Fruit fly (Drosophila melanogaster) whole organism, embryonic: ENCODE measurements around the gene CG1231.

Source experiments
- Bgb ChIP-seq: fragments of 200-800 bp; sonication (Bioruptor generic); IDR thresholded peaks from 2 replicates; pipeline ENCODE4 v1.3.6; 2022; ENCODE audit warnings: missing biosample characterization, missing genetic modification characterization; ENCODE audit not compliant: partially characterized antibody
- CG10543 ChIP-seq: fragments of 200-800 bp; sonication (Bioruptor generic); optimal IDR thresholded peaks from 3 replicates; lab custom pipeline; 2017; ENCODE audit warnings: missing biosample characterization, mild to moderate bottlenecking, missing genetic modification characterization, moderate library complexity
- CG11560 ChIP-seq: fragments of 200-800 bp; sonication (Bioruptor generic); IDR thresholded peaks from 3 replicates; pipeline ENCODE4 v1.3.6; 2022; ENCODE audit warnings: missing biosample characterization, missing genetic modification characterization
- CG12104 ChIP-seq: fragments of 200-800 bp; sonication (Bioruptor generic); optimal IDR thresholded peaks from 3 replicates; lab custom pipeline; 2016; ENCODE audit warnings: missing biosample characterization, missing genetic modification characterization
- CG13624 ChIP-seq: fragments of 200-800 bp; sonication (Bioruptor generic); optimal IDR thresholded peaks from 2 replicates; lab custom pipeline; 2016; ENCODE audit warnings: missing biosample characterization, missing genetic modification characterization
- CG17568 ChIP-seq: fragments of 200-800 bp; sonication (Bioruptor generic); optimal IDR thresholded peaks from 2 replicates; lab custom pipeline; 2018; ENCODE audit warnings: missing biosample characterization, mild to moderate bottlenecking, missing genetic modification characterization, moderate library complexity
- CG18262 ChIP-seq: fragments of 200-800 bp; optimal IDR thresholded peaks from 3 replicates; lab custom pipeline; 2019; ENCODE audit warnings: missing biosample characterization, mild to moderate bottlenecking, missing genetic modification characterization, moderate library complexity
- CG2116 ChIP-seq: fragments of 200-800 bp; sonication (Bioruptor generic); optimal IDR thresholded peaks from 3 replicates; lab custom pipeline; 2018; ENCODE audit warnings: missing biosample characterization, mild to moderate bottlenecking, missing genetic modification characterization
- CG31224 ChIP-seq: fragments of 200-800 bp; sonication (Bioruptor generic); IDR thresholded peaks from 2 replicates; pipeline ENCODE4 v1.3.6; 2022; ENCODE audit warnings: missing biosample characterization, missing genetic modification characterization
- CG31365 ChIP-seq: fragments of 200-800 bp; sonication (Bioruptor generic); optimal IDR thresholded peaks from 2 replicates; lab custom pipeline; 2018; ENCODE audit warnings: missing biosample characterization, mild to moderate bottlenecking, missing genetic modification characterization
- CG3995 ChIP-seq: fragments of 200-800 bp; sonication (Bioruptor generic); optimal IDR thresholded peaks from 3 replicates; lab custom pipeline; 2016; ENCODE audit warnings: missing biosample characterization, missing genetic modification characterization
- CG4820 ChIP-seq: fragments of 200-800 bp; sonication (Bioruptor generic); optimal IDR thresholded peaks from 3 replicates; lab custom pipeline; 2016; ENCODE audit warnings: missing biosample characterization, missing genetic modification characterization
- CG6175 ChIP-seq: fragments of 200-800 bp; sonication (Bioruptor generic); IDR thresholded peaks from 3 replicates; pipeline ENCODE4 v1.3.6; 2022; ENCODE audit warnings: missing biosample characterization, missing genetic modification characterization
- CG6254 ChIP-seq: fragments of 200-800 bp; sonication (Bioruptor generic); optimal IDR thresholded peaks from 3 replicates; lab custom pipeline; 2017; ENCODE audit warnings: mild to moderate bottlenecking, missing biosample characterization, missing genetic modification reagents, missing genetic modification characterization
- CG6765 ChIP-seq: fragments of 200-800 bp; sonication (Bioruptor generic); optimal IDR thresholded peaks from 3 replicates; lab custom pipeline; 2017; ENCODE audit warnings: missing biosample characterization, mild to moderate bottlenecking, missing genetic modification characterization
- CG7372 ChIP-seq: fragments of 200-800 bp; sonication (Bioruptor generic); IDR thresholded peaks from 2 replicates; pipeline ENCODE4 v1.3.6; 2022; ENCODE audit warnings: missing biosample characterization, missing genetic modification characterization
- CG8290 ChIP-seq, 3 experiments: fragments of 200-800 bp; sonication (Bioruptor generic); optimal IDR thresholded peaks; 2 replicates each; lab custom pipeline; 2016 to 2019; ENCODE audit warnings: missing biosample characterization in 3 of 3, missing genetic modification characterization in 3 of 3, mild to moderate bottlenecking in 2 of 3, moderate library complexity in 1 of 3
- CTCF ChIP-seq: fragments of 200-800 bp; sonication (Bioruptor generic); optimal IDR thresholded peaks from 2 replicates; lab custom pipeline; 2017; ENCODE audit warnings: missing biosample characterization, mild to moderate bottlenecking, missing genetic modification characterization, moderate library complexity
- Dip2 ChIP-seq: fragments of 200-800 bp; sonication (Bioruptor generic); IDR thresholded peaks from 2 replicates; pipeline ENCODE4 v1.3.6; 2022; ENCODE audit warnings: missing biosample characterization, missing genetic modification characterization
- GATAe ChIP-seq: fragments of 200-800 bp; sonication (Bioruptor generic); conservative IDR thresholded peaks from 2 replicates; pipeline ENCODE4 v1.3.6; 2022; ENCODE audit warnings: missing biosample characterization, missing genetic modification characterization
- HLHmδ ChIP-seq: fragments of 200-800 bp; sonication (Bioruptor generic); optimal IDR thresholded peaks from 2 replicates; lab custom pipeline; 2018; ENCODE audit warnings: missing biosample characterization, mild to moderate bottlenecking, missing genetic modification characterization, moderate library complexity
- HmgZ ChIP-seq: fragments of 200-800 bp; sonication (Bioruptor generic); optimal IDR thresholded peaks from 2 replicates; lab custom pipeline; 2018; ENCODE audit warnings: missing biosample characterization, mild to moderate bottlenecking, missing genetic modification characterization
- Hmx ChIP-seq: fragments of 200-800 bp; sonication (Bioruptor generic); optimal IDR thresholded peaks from 2 replicates; lab custom pipeline; 2016; ENCODE audit warnings: missing biosample characterization, missing genetic modification characterization
- Hr3 ChIP-seq: fragments of 200-800 bp; sonication (Bioruptor generic); optimal IDR thresholded peaks from 3 replicates; lab custom pipeline; 2016; ENCODE audit warnings: missing biosample characterization, missing genetic modification characterization
- Hr51 ChIP-seq, 2 experiments: fragments of 200-800 bp; sonication (Bioruptor generic); optimal IDR thresholded peaks; 2 replicates in 1 of 2; 3 replicates in 1 of 2; lab custom pipeline; 2016 to 2018; ENCODE audit warnings: missing biosample characterization in 2 of 2, missing genetic modification characterization in 2 of 2, mild to moderate bottlenecking in 1 of 2, moderate library complexity in 1 of 2
- Med ChIP-seq: fragments of 200-800 bp; sonication (Bioruptor generic); peaks from one replicate; lab custom pipeline; 2016; ENCODE audit warnings: missing biosample characterization, missing genetic modification characterization, mild to moderate bottlenecking, inconsistent platforms, moderate library complexity
- Oli ChIP-seq: fragments of 200-800 bp; sonication (Bioruptor generic); optimal IDR thresholded peaks from 2 replicates; lab custom pipeline; 2018; ENCODE audit warnings: missing biosample characterization, mild to moderate bottlenecking, missing genetic modification characterization, moderate library complexity
- Pdp1 ChIP-seq, 2 experiments: fragments of 200-800 bp; sonication (Bioruptor generic); optimal IDR thresholded peaks; 3 replicates each; lab custom pipeline; 2016; ENCODE audit warnings: missing biosample characterization in 2 of 2, missing genetic modification characterization in 2 of 2, mild to moderate bottlenecking in 1 of 2, moderate library complexity in 1 of 2
- Rfx ChIP-seq: fragments of 200-800 bp; sonication (Bioruptor generic); IDR thresholded peaks from 2 replicates; pipeline ENCODE4 v1.3.6; 2022; ENCODE audit warnings: missing biosample characterization, missing genetic modification characterization
- Scr ChIP-seq: fragments of 200-800 bp; sonication (Bioruptor generic); IDR thresholded peaks from 2 replicates; pipeline ENCODE4 v1.3.6; 2022; ENCODE audit warnings: missing biosample characterization, missing genetic modification characterization; ENCODE audit not compliant: partially characterized antibody
- Sin3A ChIP-seq: fragments of >200 bp; optimal IDR thresholded peaks from 2 replicates; lab custom pipeline; 2018
- Six4 ChIP-seq: fragments of 200-800 bp; sonication (Bioruptor generic); optimal IDR thresholded peaks from 2 replicates; lab custom pipeline; 2016; ENCODE audit warnings: missing biosample characterization, missing genetic modification characterization
- Sry-δ ChIP-seq: fragments of 200-800 bp; sonication (Bioruptor generic); optimal IDR thresholded peaks from 2 replicates; lab custom pipeline; 2016; ENCODE audit warnings: missing biosample characterization, missing genetic modification characterization
- chm ChIP-seq: fragments of 200-800 bp; sonication (Bioruptor generic); IDR thresholded peaks from 2 replicates; pipeline ENCODE4 v1.3.6; 2022; ENCODE audit warnings: missing biosample characterization, missing genetic modification characterization
- ci ChIP-seq: fragments of 200-800 bp; sonication (Bioruptor generic); IDR thresholded peaks from 3 replicates; pipeline ENCODE4 v1.3.6; 2022; ENCODE audit warnings: missing biosample characterization, missing genetic modification characterization
- crol ChIP-seq: fragments of 200-800 bp; sonication (Bioruptor generic); IDR thresholded peaks from 2 replicates; pipeline ENCODE4 v1.3.6; 2022; ENCODE audit warnings: missing biosample characterization, missing genetic modification characterization
- cwo ChIP-seq: fragments of 200-800 bp; sonication (Bioruptor generic); optimal IDR thresholded peaks from 3 replicates; lab custom pipeline; 2017; ENCODE audit warnings: missing biosample characterization, missing genetic modification characterization, mild to moderate bottlenecking, moderate library complexity, missing genetic modification reagents
- gsb-n ChIP-seq: fragments of 200-800 bp; sonication (Bioruptor generic); optimal IDR thresholded peaks from 3 replicates; lab custom pipeline; 2018; ENCODE audit warnings: missing biosample characterization, mild to moderate bottlenecking, missing genetic modification characterization
- her ChIP-seq: fragments of 200-800 bp; sonication (Bioruptor generic); optimal IDR thresholded peaks from 2 replicates; lab custom pipeline; 2016; ENCODE audit warnings: missing biosample characterization, missing genetic modification characterization
- kay ChIP-seq: fragments of 200-800 bp; sonication (Bioruptor generic); optimal IDR thresholded peaks from 2 replicates; lab custom pipeline; 2016; ENCODE audit warnings: missing biosample characterization, missing genetic modification characterization
- mam ChIP-seq: fragments of 200-800 bp; sonication (Bioruptor generic); optimal IDR thresholded peaks from 3 replicates; lab custom pipeline; 2016; ENCODE audit warnings: missing biosample characterization, missing genetic modification characterization
- onecut ChIP-seq: fragments of 200-800 bp; sonication (Bioruptor generic); IDR thresholded peaks from 2 replicates; pipeline ENCODE4 v1.3.6; 2022; ENCODE audit warnings: missing biosample characterization, missing genetic modification characterization
- pfk ChIP-seq: fragments of 200-800 bp; sonication (Bioruptor generic); optimal IDR thresholded peaks from 2 replicates; lab custom pipeline; 2018; ENCODE audit warnings: missing biosample characterization, mild to moderate bottlenecking, missing genetic modification characterization, moderate library complexity
- pho ChIP-seq: fragments of 200-800 bp; sonication (Bioruptor generic); optimal IDR thresholded peaks from 2 replicates; lab custom pipeline; 2016; ENCODE audit warnings: missing biosample characterization, missing genetic modification characterization
- sens-2 ChIP-seq: fragments of 200-800 bp; sonication (Bioruptor generic); IDR thresholded peaks from 2 replicates; pipeline ENCODE4 v1.3.6; 2022; ENCODE audit warnings: missing biosample characterization, missing genetic modification characterization
- tna ChIP-seq: fragments of 200-800 bp; sonication (Bioruptor generic); IDR thresholded peaks from 2 replicates; pipeline ENCODE4 v1.3.6; 2022; ENCODE audit warnings: missing biosample characterization, missing genetic modification characterization; ENCODE audit not compliant: partially characterized antibody
- vfl ChIP-seq: fragments of 200-800 bp; sonication (Bioruptor generic); optimal IDR thresholded peaks from 2 replicates; lab custom pipeline; 2016; ENCODE audit warnings: missing biosample characterization, missing genetic modification characterization
- wdn ChIP-seq: fragments of 200-800 bp; sonication (Bioruptor generic); IDR thresholded peaks from 2 replicates; pipeline ENCODE4 v1.3.6; 2022; ENCODE audit warnings: missing biosample characterization, missing genetic modification characterization
- zf30C ChIP-seq: fragments of 200-800 bp; sonication (Bioruptor generic); optimal IDR thresholded peaks from 3 replicates; lab custom pipeline; 2018; ENCODE audit warnings: missing biosample characterization, mild to moderate bottlenecking, missing genetic modification characterization

CG1231 gene

DNA sequence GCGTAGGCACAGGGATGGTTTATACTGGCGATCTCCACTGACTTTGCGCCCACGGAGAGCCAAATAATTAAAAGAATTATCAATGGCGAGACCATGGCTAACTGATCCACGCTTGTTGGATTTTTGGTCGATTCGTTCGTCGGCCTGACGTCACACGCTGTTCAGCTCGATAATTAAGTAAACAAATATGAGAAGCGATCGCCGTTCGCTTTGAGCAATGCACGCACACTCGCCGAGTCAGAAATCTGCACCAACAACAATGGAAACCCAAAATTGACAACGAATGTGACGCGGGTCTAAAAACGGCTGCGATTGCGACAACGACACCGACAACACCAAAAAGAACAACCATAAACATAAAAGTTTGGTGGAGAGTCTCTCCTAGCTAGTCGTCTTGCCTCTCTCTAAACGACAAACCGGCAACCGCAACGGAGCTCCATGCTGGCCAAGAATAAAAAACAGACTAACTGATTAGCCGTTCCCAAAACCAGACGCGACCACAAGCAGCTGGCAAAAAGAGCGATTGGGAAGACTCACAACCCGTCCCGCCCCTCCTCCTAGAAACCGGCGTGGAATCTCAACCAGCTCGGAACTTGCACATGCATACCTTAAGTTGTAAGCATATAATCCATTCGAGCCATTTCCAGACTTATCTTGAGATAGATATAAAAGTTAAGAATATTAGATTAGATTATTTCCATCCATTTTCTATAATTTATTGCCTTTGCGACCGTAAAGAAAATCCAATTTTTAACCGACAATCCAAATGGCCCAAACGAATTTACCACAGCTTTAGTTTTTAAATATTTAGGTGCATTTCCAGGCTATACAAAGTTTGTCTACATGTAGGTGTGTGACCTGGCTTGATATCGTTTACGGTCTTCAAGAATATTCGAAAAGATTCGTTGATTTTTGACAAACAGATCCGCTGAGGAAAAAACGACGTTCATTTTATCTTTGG, 24.1 kb upstream of the CG1231 start, which contains the start of gene mthl9 (continued):
- TF ChIP-seq Med (peak; percentile 56), Hr51 (GFP tag; optimal IDR thresholded peaks at IDR 0.05; lab: Kevin White, UChicago) (no peak), crol (GFP tag; lab: Robert Waterston, UW) (peak; percentile 83), her (peak; percentile 3), onecut (GFP tag; lab: Robert Waterston, UW) (0 out of 2 replicates have a peak, but pooled peaks have one; percentile 11), CG13624 (GFP tag; lab: Kevin White, UChicago) (no peak), zf30C (GFP tag; lab: Kevin White, UChicago) (no peak), CG6254 (GFP tag; lab: Kevin White, UChicago) (no peak), CG2116 (GFP tag; lab: Kevin White, UChicago) (peak; percentile 1), CG7372 (GFP tag; lab: Robert Waterston, UW) (no peak), cwo (GFP tag; lab: Kevin White, UChicago) (peak; percentile 60), CG12104 (GFP tag; lab: Kevin White, UChicago) (no peak), Pdp1 (GFP tag; optimal IDR thresholded peaks at IDR 0.05; lab: Kevin White, UChicago) (peak in 1 of 2 experiments; percentile 29), HmgZ (tag; lab: Kevin White, UChicago) (peak; percentile 39), chm (GFP tag; lab: Robert Waterston, UW) (peak; percentile 36; the same call in 1 of the 2 replicates), Sry-δ (GFP tag; lab: Kevin White, UChicago) (no peak), ci (0 out of 3 replicates have a peak, but pooled peaks have one; percentile 5), CG6765 (GFP tag; lab: Kevin White, UChicago) (peak; percentile 45), vfl (GFP tag; lab: Kevin White, UChicago) (no peak), tna (GFP tag; lab: Robert Waterston, UW) (peak; percentile 32; the same call in 1 of the 2 replicates), mam (GFP tag; lab: Kevin White, UChicago) (no peak), Oli (tag; lab: Kevin White, UChicago) (no peak), Hmx (GFP tag; lab: Kevin White, UChicago) (no peak), CG31365 (no peak), pfk (no peak), CG31224 (GFP tag; lab: Robert Waterston, UW) (no peak), Sin3A (lab: Kevin White, UChicago) (no peak), CG17568 (no peak), CG6175 (0 out of 3 replicates have a peak, but pooled peaks have one; percentile 26), sens-2 (GFP tag; lab: Robert Waterston, UW) (no peak), CTCF (GFP tag; lab: Kevin White, UChicago) (peak; percentile 80), HLHmδ (GFP tag; lab: Kevin White, UChicago) (no peak), Hr3 (GFP tag; lab: Kevin White, UChicago) (no peak), CG18262 (tag; lab: Kevin White, UChicago) (no peak), CG11560 (no peak), gsb-n (tag; lab: Kevin White, UChicago) (no peak), kay (GFP tag; lab: Kevin White, UChicago) (no peak), CG3995 (no peak), CG4820 (GFP tag; lab: Kevin White, UChicago) (no peak), GATAe (GFP tag; lab: Robert Waterston, UW) (peak; percentile 24; the same call in 1 of the 2 replicates), Six4 (GFP tag; lab: Kevin White, UChicago) (no peak), Scr (GFP tag; lab: Robert Waterston, UW) (0 out of 2 replicates have a peak, but pooled peaks have one; percentile 24), CG8290 (GFP tag; optimal IDR thresholded peaks at IDR 0.05; lab: Kevin White, UChicago) (no peak), CG8290 (tag; optimal IDR thresholded peaks at IDR 0.05; lab: Kevin White, UChicago) (peak in 1 of 2 experiments; percentile 8), Dip2 (GFP tag; lab: Robert Waterston, UW) (no peak), Rfx (GFP tag; lab: Robert Waterston, UW) (peak; percentile 26; the same call in 1 of the 2 replicates), CG10543 (GFP tag; lab: Kevin White, UChicago) (peak; percentile 94), wdn (no peak), pho (GFP tag; lab: Kevin White, UChicago) (peak; percentile 2), Bgb (GFP tag; lab: Robert Waterston, UW) (peak; percentile 55)
